Worm (Caenorhabditis elegans) whole organism, L3 larva: ENCODE measurements around the gene Y43F8B.14.

Experiments used
- R02D3.7 ChIP-seq: fragments of 150-350 bp; optimal IDR thresholded peaks from 2 replicates; lab custom pipeline; 2014; ENCODE audit warnings: missing biosample characterization, missing genetic modification characterization
- ZK546.5 ChIP-seq: sonication (generic microtip); optimal IDR thresholded peaks from 2 replicates; lab custom pipeline; 2017; ENCODE audit warnings: missing biosample characterization, missing genetic modification characterization
- ama-1 ChIP-seq: fragments of 150-350 bp; optimal IDR thresholded peaks from 2 replicates; lab custom pipeline; 2018
- ceh-16 ChIP-seq: sonication (generic microtip); optimal IDR thresholded peaks from 2 replicates; lab custom pipeline; 2017; ENCODE audit warnings: missing biosample characterization, missing genetic modification characterization
- ceh-82 ChIP-seq: fragments of 150-350 bp; optimal IDR thresholded peaks from 2 replicates; lab custom pipeline; 2014; ENCODE audit warnings: missing biosample characterization, missing genetic modification characterization
- ceh-9 ChIP-seq: sonication (generic microtip); optimal IDR thresholded peaks from 2 replicates; lab custom pipeline; 2018; ENCODE audit warnings: missing biosample characterization, missing genetic modification characterization
- daf-12 ChIP-seq: fragments of 150-350 bp; optimal IDR thresholded peaks from 2 replicates; lab custom pipeline; 2014; ENCODE audit warnings: missing biosample characterization, missing genetic modification reagents, missing genetic modification characterization
- egl-27 ChIP-seq: sonication (generic microtip); optimal IDR thresholded peaks from 4 replicates; lab custom pipeline; 2017; ENCODE audit warnings: missing biosample characterization, missing genetic modification reagents, missing genetic modification characterization
- egl-5 ChIP-seq: fragments of 150-350 bp; optimal IDR thresholded peaks from 2 replicates; lab custom pipeline; 2017; ENCODE audit warnings: missing biosample characterization, missing genetic modification reagents, missing genetic modification characterization, inconsistent platforms
- elt-1 ChIP-seq: fragments of 150-350 bp; optimal IDR thresholded peaks from 2 replicates; lab custom pipeline; 2014; ENCODE audit warnings: missing biosample characterization, missing genetic modification characterization
- elt-3 ChIP-seq, 3 experiments: fragments of 150-350 bp in 1 of 3; sonication (generic microtip) in 2 of 3; optimal IDR thresholded peaks; 2 replicates in 2 of 3; 4 replicates in 1 of 3; lab custom pipeline; 2014 to 2017; ENCODE audit warnings: missing biosample characterization in 3 of 3, missing genetic modification characterization in 3 of 3
- eor-1 ChIP-seq, 2 experiments: fragments of 150-350 bp; optimal IDR thresholded peaks; 2 replicates each; lab custom pipeline; 2014 to 2018; ENCODE audit warnings: missing biosample characterization in 2 of 2, missing genetic modification characterization in 2 of 2
- fkh-10 ChIP-seq: sonication (generic microtip); optimal IDR thresholded peaks from 2 replicates; lab custom pipeline; 2017; ENCODE audit warnings: missing biosample characterization, missing genetic modification reagents, missing genetic modification characterization
- fkh-2 ChIP-seq: fragments of 150-350 bp; optimal IDR thresholded peaks from 2 replicates; lab custom pipeline; 2014; ENCODE audit warnings: missing biosample characterization, missing genetic modification reagents, missing genetic modification characterization
- fos-1 ChIP-seq: fragments of 150-350 bp; optimal IDR thresholded peaks from 2 replicates; lab custom pipeline; 2014; ENCODE audit warnings: missing biosample characterization, missing genetic modification characterization
- hmg-11 ChIP-seq: sonication (generic microtip); optimal IDR thresholded peaks from 2 replicates; lab custom pipeline; 2016; ENCODE audit warnings: missing genetic modification characterization, missing compliant biosample characterization
- jun-1 ChIP-seq: fragments of 150-350 bp; optimal IDR thresholded peaks from 2 replicates; lab custom pipeline; 2014; ENCODE audit warnings: missing biosample characterization, missing genetic modification reagents, missing genetic modification characterization
- lin-15B ChIP-seq: fragments of 150-350 bp; optimal IDR thresholded peaks from 2 replicates; lab custom pipeline; 2014; ENCODE audit warnings: missing biosample characterization, missing genetic modification characterization
- lin-39 ChIP-seq: fragments of 150-350 bp; optimal IDR thresholded peaks from 2 replicates; lab custom pipeline; 2018; ENCODE audit warnings: missing biosample characterization, missing genetic modification reagents, missing genetic modification characterization
- lsy-12 ChIP-seq: sonication (generic microtip); optimal IDR thresholded peaks from 2 replicates; lab custom pipeline; 2016; ENCODE audit warnings: mild to moderate bottlenecking, missing genetic modification characterization, missing compliant biosample characterization
- nfya-1 ChIP-seq: sonication (generic microtip); optimal IDR thresholded peaks from 2 replicates; lab custom pipeline; 2017; ENCODE audit warnings: missing genetic modification characterization, mild to moderate bottlenecking, missing compliant biosample characterization, antibody characterized with exemption, moderate library complexity; ENCODE audit not compliant: insufficient read depth
- nhr-11 ChIP-seq: fragments of 150-350 bp; optimal IDR thresholded peaks from 2 replicates; lab custom pipeline; 2014; ENCODE audit warnings: missing biosample characterization, missing genetic modification characterization
- nhr-12 ChIP-seq: fragments of 150-350 bp; optimal IDR thresholded peaks from 2 replicates; lab custom pipeline; 2014; ENCODE audit warnings: missing biosample characterization, missing genetic modification characterization
- nhr-23 ChIP-seq: fragments of 150-350 bp; optimal IDR thresholded peaks from 2 replicates; lab custom pipeline; 2014; ENCODE audit warnings: missing biosample characterization, missing genetic modification reagents, missing genetic modification characterization
- nhr-237 ChIP-seq: fragments of 150-350 bp; optimal IDR thresholded peaks from 2 replicates; lab custom pipeline; 2014; ENCODE audit warnings: missing biosample characterization, missing genetic modification characterization
- nhr-25 ChIP-seq: sonication (generic microtip); optimal IDR thresholded peaks from 2 replicates; lab custom pipeline; 2017; ENCODE audit warnings: missing biosample characterization, missing genetic modification characterization
- nhr-28 ChIP-seq: fragments of 150-350 bp; optimal IDR thresholded peaks from 2 replicates; lab custom pipeline; 2014; ENCODE audit warnings: missing biosample characterization, missing genetic modification characterization
- nhr-43 ChIP-seq: sonication (generic microtip); optimal IDR thresholded peaks from 2 replicates; lab custom pipeline; 2016; ENCODE audit warnings: mild to moderate bottlenecking, missing genetic modification characterization, missing compliant biosample characterization; ENCODE audit not compliant: poor library complexity, severe bottlenecking
- nhr-67 ChIP-seq: fragments of 150-350 bp; optimal IDR thresholded peaks from 2 replicates; lab custom pipeline; 2014; ENCODE audit warnings: missing biosample characterization, missing genetic modification characterization
- nhr-77 ChIP-seq: fragments of 150-350 bp; optimal IDR thresholded peaks from 2 replicates; lab custom pipeline; 2014; ENCODE audit warnings: missing biosample characterization, missing genetic modification characterization
- pqm-1 ChIP-seq: fragments of 150-350 bp; optimal IDR thresholded peaks from 2 replicates; lab custom pipeline; 2017; ENCODE audit warnings: missing biosample characterization, missing genetic modification characterization, inconsistent platforms
- skn-1 ChIP-seq: fragments of 150-350 bp; optimal IDR thresholded peaks from 2 replicates; lab custom pipeline; 2014; ENCODE audit warnings: missing biosample characterization, missing genetic modification characterization
- snpc-4 ChIP-seq: fragments of 150-350 bp; optimal IDR thresholded peaks from 2 replicates; lab custom pipeline; 2014; ENCODE audit warnings: missing biosample characterization, missing genetic modification characterization
- tbx-2 ChIP-seq: sonication (generic microtip); optimal IDR thresholded peaks from 2 replicates; lab custom pipeline; 2016; ENCODE audit warnings: mild to moderate bottlenecking, missing genetic modification characterization, missing compliant biosample characterization
- unc-39 ChIP-seq: sonication (generic microtip); optimal IDR thresholded peaks from 4 replicates; lab custom pipeline; 2017; ENCODE audit warnings: missing biosample characterization, missing genetic modification characterization
- unc-62 ChIP-seq: fragments of 150-350 bp; sonication (generic microtip); optimal IDR thresholded peaks from 4 replicates; lab custom pipeline; 2014; ENCODE audit warnings: missing biosample characterization, missing genetic modification reagents, missing genetic modification characterization
- zag-1 ChIP-seq: fragments of 150-350 bp; optimal IDR thresholded peaks from 2 replicates; lab custom pipeline; 2014; ENCODE audit warnings: missing biosample characterization, missing genetic modification characterization
- ztf-11 ChIP-seq: fragments of 150-350 bp; optimal IDR thresholded peaks from 2 replicates; lab custom pipeline; 2014; ENCODE audit warnings: missing biosample characterization, missing genetic modification characterization
- ztf-4 ChIP-seq: fragments of 150-350 bp; optimal IDR thresholded peaks from 2 replicates; lab custom pipeline; 2014; ENCODE audit warnings: missing biosample characterization, missing genetic modification characterization

Gene Y43F8B.14

ce11 chrV:19485261-19485660, 29.5 kb upstream of the Y43F8B.14 start, which contains the start of gene Y43F8B.28:
TSS of gene Y43F8B.28 (plus strand) at chrV:19485319.
- no peak for TF ChIP-seq jun-1 (tag; lab: Kevin White, UChicago)
- TF ChIP-seq lsy-12: no peak
- TF ChIP-seq nhr-67: no peak
- TF ChIP-seq ceh-9 (tag; lab: Kevin White, UChicago): no peak
- no peak for TF ChIP-seq tbx-2 (tag; lab: Kevin White, UChicago)

- TF ChIP-seq egl-5 (tag; lab: Kevin White, UChicago): no peak
- TF ChIP-seq ceh-82 (tag; lab: Kevin White, UChicago): no peak
- TF ChIP-seq lin-15B (tag; lab: Kevin White, UChicago): no peak
- no peak for TF ChIP-seq skn-1
- no peak for TF ChIP-seq nfya-1
- no peak for TF ChIP-seq ceh-9 (tag; lab: Kevin White, UChicago)
- TF ChIP-seq daf-12 (tag; lab: Kevin White, UChicago): no peak
- TF ChIP-seq egl-27 (tag; lab: Kevin White, UChicago): no peak
- no peak for TF ChIP-seq elt-1 (tag; lab: Kevin White, UChicago)
- no peak for TF ChIP-seq unc-39 (tag; lab: Kevin White, UChicago)
- no peak for TF ChIP-seq nhr-11 (tag; lab: Kevin White, UChicago)
- no peak for TF ChIP-seq eor-1 (tag; optimal IDR thresholded peaks at IDR 0.05; lab: Kevin White, UChicago)
- TF ChIP-seq nhr-237 (tag; lab: Kevin White, UChicago): no peak
- no peak for TF ChIP-seq lin-39
- no peak for TF ChIP-seq nhr-43
- TF ChIP-seq pqm-1 (tag; lab: Kevin White, UChicago): no peak
- TF ChIP-seq nhr-28 (tag; lab: Kevin White, UChicago): no peak
- no peak for TF ChIP-seq fos-1 (tag; lab: Kevin White, UChicago)
- TF ChIP-seq nhr-23 (tag; lab: Kevin White, UChicago): no peak
- TF ChIP-seq fkh-2: no peak
- TF ChIP-seq, all 47 proteins: peak for 0
Measured at ce11 chrV:19484507-19484906, 28.7 kb upstream of the Y43F8B.14 start, which contains the start of gene Y43F8B.17. TSS of gene Y43F8B.17 (plus strand) at chrV:19484721.

ce11 chrV:19482535-19482934, 26.8 kb upstream of the Y43F8B.14 start, which contains the start of gene Y43F8B.22:
TSS of gene Y43F8B.22 (plus strand) at chrV:19482835.
- TF ChIP-seq zag-1 (tag; lab: Kevin White, UChicago) (no peak), fos-1 (tag; lab: Kevin White, UChicago) (no peak), jun-1 (tag; lab: Kevin White, UChicago) (no peak), lin-39 (no peak), snpc-4 (tag; lab: Kevin White, UChicago) (no peak), ceh-82 (tag; lab: Kevin White, UChicago) (no peak), nhr-237 (tag; lab: Kevin White, UChicago) (no peak), ztf-11 (no peak), ama-1 (lab: Kevin White, UChicago) (no peak), ZK546.5 (no peak), hmg-11 (tag; lab: Kevin White, UChicago) (no peak)

ce11 chrV:19477852-19478251, 22.1 kb upstream of the Y43F8B.14 start, which contains the start of gene Y43F8B.9:
TSS of gene Y43F8B.9 (plus strand) at chrV:19478152.
- TF ChIP-seq fos-1 (tag; lab: Kevin White, UChicago) (no peak), unc-62 (GFP tag; lab: Kevin White, UChicago) (no peak), fkh-2 (no peak), nhr-25 (tag; lab: Kevin White, UChicago) (no peak), fkh-10 (no peak), lsy-12 (no peak), egl-5 (tag; lab: Kevin White, UChicago) (no peak), skn-1 (no peak), ceh-16 (no peak), elt-3 (tag; optimal IDR thresholded peaks at IDR 0.05; lab: Kevin White, UChicago) (no peak), tbx-2 (tag; lab: Kevin White, UChicago) (no peak), ztf-11 (no peak), R02D3.7 (tag; lab: Kevin White, UChicago) (no peak), ztf-4 (tag; lab: Kevin White, UChicago) (no peak), nhr-77 (tag; lab: Kevin White, UChicago) (no peak), eor-1 (tag; optimal IDR thresholded peaks at IDR 0.05; lab: Kevin White, UChicago) (no peak), lin-15B (tag; lab: Kevin White, UChicago) (no peak), nhr-12 (tag; lab: Kevin White, UChicago) (no peak), nhr-67 (no peak), elt-1 (tag; lab: Kevin White, UChicago) (no peak)
